Worm (Caenorhabditis elegans) whole organism, L2 larva: ENCODE data around the gene Y43C5A.7.
A peak's percentile ranks its signal among the peaks of the same experiment; 100 is the strongest.

ENCODE experiments used
- C34F6.9 ChIP-seq: fragments of 150-350 bp; optimal IDR thresholded peaks from 2 replicates; lab custom pipeline; 2014; ENCODE audit warnings: missing biosample characterization, missing genetic modification characterization
- F13H6.1 ChIP-seq: sonication (generic microtip); optimal IDR thresholded peaks from 2 replicates; lab custom pipeline; 2016; ENCODE audit warnings: missing genetic modification characterization, missing compliant biosample characterization
- R02D3.7 ChIP-seq: fragments of 150-350 bp; optimal IDR thresholded peaks from 2 replicates; lab custom pipeline; 2014; ENCODE audit warnings: missing biosample characterization, missing genetic modification characterization
- alr-1 ChIP-seq: fragments of 150-350 bp; optimal IDR thresholded peaks from 2 replicates; lab custom pipeline; 2014; ENCODE audit warnings: missing biosample characterization, missing genetic modification characterization
- ama-1 ChIP-seq: fragments of 150-350 bp; optimal IDR thresholded peaks from 2 replicates; lab custom pipeline; 2018; ENCODE audit warnings: inconsistent platforms
- blmp-1 ChIP-seq: sonication (generic microtip); optimal IDR thresholded peaks from 2 replicates; lab custom pipeline; 2017; ENCODE audit warnings: missing genetic modification characterization, mild to moderate bottlenecking, missing compliant biosample characterization, antibody characterized with exemption, moderate library complexity; ENCODE audit not compliant: insufficient read depth
- ceh-82 ChIP-seq: fragments of 150-350 bp; optimal IDR thresholded peaks from 2 replicates; lab custom pipeline; 2014; ENCODE audit warnings: missing biosample characterization, missing genetic modification characterization
- crh-2 ChIP-seq: sonication (generic microtip); optimal IDR thresholded peaks from 2 replicates; lab custom pipeline; 2017; ENCODE audit warnings: missing biosample characterization, missing genetic modification characterization
- egl-27 ChIP-seq: sonication (generic microtip); optimal IDR thresholded peaks from 3 replicates; lab custom pipeline; 2017; ENCODE audit warnings: missing biosample characterization, missing genetic modification reagents, missing genetic modification characterization
- elt-1 ChIP-seq: fragments of 150-350 bp; optimal IDR thresholded peaks from 2 replicates; lab custom pipeline; 2014; ENCODE audit warnings: missing biosample characterization, missing genetic modification characterization
- fos-1 ChIP-seq: fragments of 150-350 bp; optimal IDR thresholded peaks from 2 replicates; lab custom pipeline; 2014; ENCODE audit warnings: missing biosample characterization, missing genetic modification characterization
- gmeb-1 ChIP-seq: fragments of 150-350 bp; optimal IDR thresholded peaks from 2 replicates; lab custom pipeline; 2014; ENCODE audit warnings: missing biosample characterization, missing genetic modification characterization
- lin-13 ChIP-seq: fragments of 150-350 bp; optimal IDR thresholded peaks from 2 replicates; lab custom pipeline; 2014; ENCODE audit warnings: missing biosample characterization, missing genetic modification reagents, missing genetic modification characterization
- lin-39 ChIP-seq: fragments of 150-350 bp; optimal IDR thresholded peaks from 2 replicates; lab custom pipeline; 2014; ENCODE audit warnings: missing biosample characterization, missing genetic modification reagents, missing genetic modification characterization
- lsy-2 ChIP-seq, 2 experiments: fragments of 150-350 bp in 1 of 2; sonication (generic microtip) in 1 of 2; optimal IDR thresholded peaks; 2 replicates each; lab custom pipeline; 2014 to 2017; ENCODE audit warnings: missing biosample characterization in 2 of 2, missing genetic modification characterization in 2 of 2
- mab-5 ChIP-seq: fragments of 150-350 bp; optimal IDR thresholded peaks from 2 replicates; lab custom pipeline; 2014; ENCODE audit warnings: missing biosample characterization, missing genetic modification characterization
- nhr-10 ChIP-seq: sonication (generic microtip); optimal IDR thresholded peaks from 2 replicates; lab custom pipeline; 2017; ENCODE audit warnings: missing biosample characterization, missing genetic modification characterization
- nhr-11 ChIP-seq: fragments of 150-350 bp; optimal IDR thresholded peaks from 2 replicates; lab custom pipeline; 2014; ENCODE audit warnings: missing biosample characterization, missing genetic modification characterization
- nhr-129 ChIP-seq: fragments of 150-350 bp; optimal IDR thresholded peaks from 2 replicates; lab custom pipeline; 2014; ENCODE audit warnings: missing biosample characterization, missing genetic modification characterization
- nhr-237 ChIP-seq: fragments of 150-350 bp; optimal IDR thresholded peaks from 2 replicates; lab custom pipeline; 2014; ENCODE audit warnings: missing biosample characterization, missing genetic modification characterization
- nhr-25 ChIP-seq: fragments of 150-350 bp; sonication (generic microtip); optimal IDR thresholded peaks from 3 replicates; lab custom pipeline; 2014; ENCODE audit warnings: missing biosample characterization, missing genetic modification characterization
- nhr-6 ChIP-seq: fragments of 150-350 bp; optimal IDR thresholded peaks from 2 replicates; lab custom pipeline; 2014; ENCODE audit warnings: missing biosample characterization, missing genetic modification characterization
- nhr-77 ChIP-seq: fragments of 150-350 bp; optimal IDR thresholded peaks from 2 replicates; lab custom pipeline; 2014; ENCODE audit warnings: missing biosample characterization, missing genetic modification characterization
- sem-4 ChIP-seq: fragments of 150-350 bp; optimal IDR thresholded peaks from 2 replicates; lab custom pipeline; 2014; ENCODE audit warnings: missing biosample characterization, missing genetic modification reagents, missing genetic modification characterization
- skn-1 ChIP-seq: sonication (generic microtip); optimal IDR thresholded peaks from 2 replicates; lab custom pipeline; 2017; ENCODE audit warnings: missing biosample characterization, missing genetic modification characterization
- sma-3 ChIP-seq: sonication (generic microtip); optimal IDR thresholded peaks from 2 replicates; lab custom pipeline; 2016; ENCODE audit warnings: missing genetic modification reagents, missing genetic modification characterization, missing compliant biosample characterization
- sma-9 ChIP-seq, 2 experiments: fragments of 150-350 bp in 1 of 2; sonication (generic microtip) in 1 of 2; optimal IDR thresholded peaks; 2 replicates each; lab custom pipeline; 2014 to 2016; ENCODE audit warnings: missing genetic modification characterization in 2 of 2, mild to moderate bottlenecking in 1 of 2, missing biosample characterization in 1 of 2, missing compliant biosample characterization in 1 of 2, missing genetic modification reagents in 1 of 2, moderate library complexity in 1 of 2
- snpc-4 ChIP-seq: fragments of 150-350 bp; optimal IDR thresholded peaks from 2 replicates; lab custom pipeline; 2014; ENCODE audit warnings: missing biosample characterization, missing genetic modification characterization
- unc-39 ChIP-seq: fragments of 150-350 bp; optimal IDR thresholded peaks from 2 replicates; lab custom pipeline; 2014; ENCODE audit warnings: missing biosample characterization, missing genetic modification characterization
- unc-62 ChIP-seq: fragments of 150-350 bp; optimal IDR thresholded peaks from 2 replicates; lab custom pipeline; 2014; ENCODE audit warnings: missing biosample characterization, missing genetic modification reagents, missing genetic modification characterization
- ztf-11 ChIP-seq: sonication (generic microtip); optimal IDR thresholded peaks from 2 replicates; lab custom pipeline; 2017; ENCODE audit warnings: missing biosample characterization, missing genetic modification characterization

Y43C5A.7 gene

DNA sequence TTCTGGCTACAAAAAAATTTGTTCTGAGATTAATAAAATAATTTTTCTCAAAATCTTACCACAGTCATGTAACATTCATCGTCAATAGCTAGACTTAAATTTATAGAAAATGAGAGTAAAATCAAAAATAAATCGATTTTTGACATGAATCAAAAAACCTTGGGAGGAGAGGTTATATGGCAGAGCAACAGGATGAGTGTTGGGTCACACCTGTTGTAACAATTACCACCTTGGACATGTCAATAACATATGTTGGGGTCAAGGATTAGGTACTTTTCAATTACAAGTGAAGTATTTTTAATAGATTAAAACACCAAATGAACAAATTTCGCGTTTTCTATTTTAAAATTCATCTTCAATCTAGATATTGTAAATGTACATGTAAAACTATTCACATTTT lies 35.4 kb upstream of the Y43C5A.7 start, which contains the start of gene lipl-7:
Gene lipl-7 (minus strand): TSS at position 165 of the 400 bp plus-strand sequence.
- no peak for TF ChIP-seq alr-1 (tag; lab: Kevin White, UChicago)
- no peak for TF ChIP-seq F13H6.1 (tag; lab: Kevin White, UChicago)
- TF ChIP-seq C34F6.9 (tag; lab: Kevin White, UChicago) = no peak
- TF ChIP-seq R02D3.7 (tag; lab: Kevin White, UChicago) = no peak
- TF ChIP-seq nhr-10 (tag; lab: Kevin White, UChicago) = no peak

DNA sequence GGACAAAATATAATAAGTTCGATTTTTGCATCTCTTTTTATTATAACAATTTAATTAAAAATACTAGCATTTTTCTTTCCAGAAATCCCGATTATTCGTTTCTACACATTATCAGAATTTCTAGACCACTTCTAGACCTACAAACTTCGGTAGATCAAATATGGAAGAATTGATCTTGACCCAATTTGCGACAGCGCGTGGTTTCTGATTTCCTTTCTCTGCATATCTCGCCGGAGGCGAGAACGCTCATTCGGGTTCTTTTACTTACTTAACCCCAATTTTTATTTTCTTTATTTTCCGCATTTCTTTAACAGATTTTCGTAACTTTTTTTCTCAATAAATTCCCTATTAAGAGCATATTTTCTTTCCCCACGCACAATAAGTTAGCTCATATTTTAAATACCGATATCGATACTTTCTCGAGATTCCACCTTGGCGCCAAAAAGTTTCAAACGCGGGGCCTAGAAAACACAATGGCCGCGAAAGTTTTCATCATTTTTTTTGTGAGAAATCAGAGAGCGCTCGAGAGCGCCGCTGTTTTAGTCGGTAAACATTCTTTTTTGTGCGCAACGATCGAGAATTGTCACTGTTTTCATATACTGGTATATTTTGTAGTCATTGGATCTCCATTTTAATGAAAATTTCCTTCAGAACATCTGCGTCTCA lies 34.5 kb upstream of the Y43C5A.7 start:
- TF ChIP-seq nhr-11 (tag; lab: Kevin White, UChicago) (no peak), unc-39 (tag; lab: Kevin White, UChicago) (no peak), sma-3 (no peak), egl-27 (tag; lab: Kevin White, UChicago) (no peak), lsy-2 (tag; optimal IDR thresholded peaks at IDR 0.05; lab: Kevin White, UChicago) (peak in 1 of 2 experiments; percentile 41), nhr-77 (no peak), gmeb-1 (tag; lab: Kevin White, UChicago) (peak; percentile 79), R02D3.7 (tag; lab: Kevin White, UChicago) (no peak), crh-2 (tag; lab: Kevin White, UChicago) (peak; percentile 24), ceh-82 (tag; lab: Kevin White, UChicago) (no peak), nhr-10 (tag; lab: Kevin White, UChicago) (no peak), elt-1 (tag; lab: Kevin White, UChicago) (no peak), nhr-129 (peak; percentile 68), sem-4 (tag; lab: Kevin White, UChicago) (no peak), lin-13 (GFP tag; lab: Kevin White, UChicago) (peak; percentile 25)

DNA sequence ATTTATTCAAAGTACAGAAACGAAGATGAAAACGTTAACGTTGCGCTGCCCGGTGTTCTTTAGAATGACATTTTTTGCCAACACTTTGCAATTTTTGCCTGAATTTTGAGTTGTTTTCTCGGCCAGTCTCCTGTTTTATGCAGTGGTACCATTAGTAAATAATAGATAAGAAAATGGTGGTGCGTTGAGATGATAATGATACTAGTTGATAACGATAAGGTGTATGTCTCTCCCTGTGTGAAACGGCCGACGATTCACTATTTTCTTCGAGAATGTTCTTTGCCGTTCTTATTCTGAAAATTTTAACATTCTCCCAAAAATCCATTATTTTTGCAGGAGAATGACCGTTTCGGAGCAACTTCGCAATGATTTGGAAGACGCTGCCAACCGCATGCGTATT lies 33.8 kb upstream of the Y43C5A.7 start, which contains the start of gene tkt-1:
Gene tkt-1 (plus strand): TSS at position 337 of the 400 bp plus-strand sequence.
- TF ChIP-seq fos-1 (tag; lab: Kevin White, UChicago) (peak; percentile 79), crh-2 (tag; lab: Kevin White, UChicago) (peak; percentile 81), nhr-25 (tag; lab: Kevin White, UChicago) (no peak), sma-9 (GFP tag; optimal IDR thresholded peaks at IDR 0.05; lab: Kevin White, UChicago) (peak; percentile 28), sma-9 (tag; optimal IDR thresholded peaks at IDR 0.05; lab: Kevin White, UChicago) (no peak), ztf-11 (tag; lab: Kevin White, UChicago) (no peak), gmeb-1 (tag; lab: Kevin White, UChicago) (no peak), nhr-237 (tag; lab: Kevin White, UChicago) (no peak), C34F6.9 (tag; lab: Kevin White, UChicago) (no peak)
- TF ChIP-seq, all 48 proteins: peak for 3

DNA sequence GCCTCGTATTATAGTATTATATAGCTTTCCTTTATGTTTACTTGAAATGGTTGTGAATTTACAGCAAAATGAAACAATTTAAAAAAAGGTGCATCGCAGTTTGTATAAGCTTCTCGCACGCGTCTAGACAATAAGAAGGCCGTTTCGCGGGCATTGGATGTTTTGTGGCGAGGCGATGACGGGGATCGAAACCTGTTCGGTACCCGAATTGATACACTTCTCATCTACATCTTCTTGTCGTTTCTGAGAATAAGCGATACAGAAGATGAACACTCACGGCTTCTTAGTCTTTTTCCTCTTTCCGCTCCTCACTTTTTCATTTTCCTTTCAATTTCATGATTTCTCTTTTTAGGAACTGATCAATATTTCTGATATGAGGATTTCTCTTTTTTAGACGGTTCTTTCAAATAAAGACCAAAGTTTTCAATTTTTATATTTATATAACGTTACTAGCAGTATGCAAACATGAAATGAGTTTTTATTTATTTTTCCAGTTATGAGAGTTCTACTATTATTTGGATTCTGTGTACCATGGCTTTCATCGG lies 31.3 kb upstream of the Y43C5A.7 start, which contains the start of gene F01G10.10:
Gene F01G10.10 (plus strand): TSS at position 495 of the 545 bp plus-strand sequence.
- TF ChIP-seq mab-5 (tag; lab: Kevin White, UChicago) (no peak), skn-1 (tag; lab: Kevin White, UChicago) (no peak), lsy-2 (tag; optimal IDR thresholded peaks at IDR 0.05; lab: Kevin White, UChicago) (peak in 1 of 2 experiments; percentile 36), lin-13 (GFP tag; lab: Kevin White, UChicago) (no peak), elt-1 (tag; lab: Kevin White, UChicago) (no peak), sma-3 (peak; percentile 26), crh-2 (tag; lab: Kevin White, UChicago) (peak; percentile 61), nhr-6 (no peak), nhr-25 (tag; lab: Kevin White, UChicago) (peak; percentile 45), blmp-1 (tag; lab: Kevin White, UChicago) (peak; percentile 77), alr-1 (tag; lab: Kevin White, UChicago) (no peak), lin-39 (tag; lab: Kevin White, UChicago) (no peak), unc-62 (GFP tag; lab: Kevin White, UChicago) (no peak), snpc-4 (tag; lab: Kevin White, UChicago) (no peak)
- TF ChIP-seq, all 48 proteins: peak for 5

DNA sequence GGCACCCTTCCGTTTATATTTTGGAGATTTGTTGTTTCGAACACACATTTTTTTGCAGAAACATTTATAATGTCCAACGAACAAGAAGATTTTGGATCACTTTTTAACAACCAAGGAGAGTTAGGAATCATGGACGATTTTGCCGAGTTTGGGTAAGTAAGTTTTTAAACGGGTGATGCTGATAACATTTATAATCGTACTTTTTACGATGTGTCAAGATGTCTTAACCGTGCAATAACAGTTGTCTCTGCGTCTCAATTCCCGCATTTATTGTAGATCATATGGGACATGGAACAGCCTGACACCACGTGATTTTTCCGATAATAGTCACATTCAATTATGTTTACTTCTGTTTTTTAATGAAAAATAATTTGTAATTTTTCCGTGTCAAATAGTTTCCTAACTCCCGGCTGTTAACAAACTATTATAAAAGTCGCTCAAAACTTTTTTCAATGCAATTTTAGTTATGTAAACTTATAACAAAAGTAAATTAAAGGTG lies 26.4 kb upstream of the Y43C5A.7 start, which contains the start of gene daf-14:
Gene daf-14 (plus strand): TSS at position 51 of the 499 bp plus-strand sequence.
- TF ChIP-seq sma-3 = peak; percentile 61
- TF ChIP-seq crh-2 (tag; lab: Kevin White, UChicago) = peak; percentile 60
- TF ChIP-seq ama-1 (lab: Kevin White, UChicago) = no peak
- no peak for TF ChIP-seq nhr-25 (tag; lab: Kevin White, UChicago)
- TF ChIP-seq gmeb-1 (tag; lab: Kevin White, UChicago) = peak; percentile 21
- TF ChIP-seq sma-9 (GFP tag; optimal IDR thresholded peaks at IDR 0.05; lab: Kevin White, UChicago) = peak; percentile 81
- no peak for TF ChIP-seq sma-9 (tag; optimal IDR thresholded peaks at IDR 0.05; lab: Kevin White, UChicago)
